Fruit fly (Drosophila melanogaster) whole organism: ENCODE results near the gene Fmr1.

Experiments
- EcR ChIP-seq, 2 experiments: fragments of >200 bp; optimal IDR thresholded peaks; 2 replicates each; lab custom pipeline; 2017; ENCODE audit warnings: missing biosample characterization in 2 of 2, missing genetic modification characterization in 2 of 2, missing genetic modification reagents in 2 of 2
- pan ChIP-seq: fragments of >200 bp; optimal IDR thresholded peaks from 2 replicates; lab custom pipeline; 2017
- psq ChIP-seq: fragments of >200 bp; optimal IDR thresholded peaks from 2 replicates; lab custom pipeline; 2017
- usp ChIP-seq: fragments of >200 bp; optimal IDR thresholded peaks from 2 replicates; lab custom pipeline; 2017; ENCODE audit warnings: missing biosample characterization, missing genetic modification characterization, mixed read lengths

dm6 chr3R:10144103-10144998, 34.4 kb upstream of the Fmr1 start, which contains the start of the genes TAF1B and Invadolysin:
- no peak for TF ChIP-seq EcR (GFP tag; optimal IDR thresholded peaks at IDR 0.05; lab: Kevin White, UChicago)
- no peak for TF ChIP-seq usp (GFP tag; lab: Kevin White, UChicago)
- TF ChIP-seq psq (lab: Kevin White, UChicago), result no peak
- TF ChIP-seq pan (lab: Kevin White, UChicago), result no peak
